Fruit fly (Drosophila melanogaster) whole organism, pupa: ENCODE data around the gene Sptz.

ENCODE experiments used
- CG10348 ChIP-seq: fragments of 200-800 bp; sonication (Bioruptor generic); IDR thresholded peaks from 2 replicates; pipeline ENCODE4 v1.3.6; 2022; ENCODE audit warnings: missing biosample characterization, missing genetic modification characterization
- CG12605 ChIP-seq: fragments of 200-800 bp; sonication (Bioruptor generic); IDR thresholded peaks from 2 replicates; pipeline ENCODE4 v1.3.6; 2022; ENCODE audit warnings: missing biosample characterization, missing genetic modification characterization
- CG13204 ChIP-seq: fragments of 200-800 bp; sonication (Bioruptor generic); optimal IDR thresholded peaks from 2 replicates; lab custom pipeline; 2018; ENCODE audit warnings: missing biosample characterization, mild to moderate bottlenecking, missing genetic modification characterization, moderate library complexity
- CG14655 ChIP-seq: fragments of 200-800 bp; sonication (Bioruptor generic); optimal IDR thresholded peaks from 3 replicates; lab custom pipeline; 2017; ENCODE audit warnings: mild to moderate bottlenecking, missing biosample characterization, missing genetic modification reagents, missing genetic modification characterization
- CG15710 ChIP-seq: fragments of 200-800 bp; sonication (Bioruptor generic); optimal IDR thresholded peaks from 2 replicates; lab custom pipeline; 2018; ENCODE audit warnings: missing biosample characterization, mild to moderate bottlenecking, missing genetic modification characterization, moderate library complexity
- CG17806 ChIP-seq: fragments of 200-800 bp; sonication (Bioruptor generic); optimal IDR thresholded peaks from 2 replicates; lab custom pipeline; 2018; ENCODE audit warnings: missing biosample characterization, mild to moderate bottlenecking, missing genetic modification characterization, moderate library complexity
- CG32121 ChIP-seq: fragments of 200-800 bp; sonication (Bioruptor generic); IDR thresholded peaks from 2 replicates; pipeline ENCODE4 v1.3.6; 2022; ENCODE audit warnings: missing biosample characterization, missing genetic modification characterization
- CG34367 ChIP-seq: fragments of 200-800 bp; sonication (Bioruptor generic); optimal IDR thresholded peaks from 2 replicates; lab custom pipeline; 2018; ENCODE audit warnings: missing biosample characterization, mild to moderate bottlenecking, missing genetic modification characterization
- CG4496 ChIP-seq: fragments of 200-800 bp; sonication (Bioruptor generic); IDR thresholded peaks from 3 replicates; pipeline ENCODE4 v1.3.6; 2022; ENCODE audit warnings: missing biosample characterization, missing genetic modification characterization
- CG8159 ChIP-seq: fragments of 200-800 bp; sonication (Bioruptor generic); optimal IDR thresholded peaks from 3 replicates; lab custom pipeline; 2018; ENCODE audit warnings: missing biosample characterization, mild to moderate bottlenecking, missing genetic modification characterization, moderate library complexity
- CG8301 ChIP-seq: fragments of 200-800 bp; sonication (Bioruptor generic); optimal IDR thresholded peaks from 2 replicates; lab custom pipeline; 2018; ENCODE audit warnings: missing biosample characterization, mild to moderate bottlenecking, missing genetic modification characterization
- CG9948 ChIP-seq: fragments of 200-800 bp; sonication (Bioruptor generic); optimal IDR thresholded peaks from 2 replicates; lab custom pipeline; 2018; ENCODE audit warnings: missing biosample characterization, mild to moderate bottlenecking, missing genetic modification characterization, moderate library complexity
- D1 ChIP-seq: fragments of 200-800 bp; sonication (Bioruptor generic); optimal IDR thresholded peaks from 2 replicates; lab custom pipeline; 2018; ENCODE audit warnings: missing biosample characterization, mild to moderate bottlenecking, missing genetic modification characterization, moderate library complexity
- EcR ChIP-seq: fragments of 200-800 bp; sonication (Bioruptor generic); optimal IDR thresholded peaks from 3 replicates; lab custom pipeline; 2019; ENCODE audit warnings: missing biosample characterization, missing genetic modification characterization, mild to moderate bottlenecking, moderate library complexity, missing genetic modification reagents
- Ets98B ChIP-seq: fragments of 200-800 bp; sonication (Bioruptor generic); IDR thresholded peaks from 2 replicates; pipeline ENCODE4 v1.3.6; 2022; ENCODE audit warnings: missing biosample characterization, missing genetic modification characterization
- Pif1A ChIP-seq: fragments of 200-800 bp; sonication (Bioruptor generic); optimal IDR thresholded peaks from 3 replicates; lab custom pipeline; 2016; ENCODE audit warnings: missing biosample characterization, missing genetic modification characterization
- Pif1B ChIP-seq: fragments of 200-800 bp; sonication (Bioruptor generic); optimal IDR thresholded peaks from 3 replicates; lab custom pipeline; 2016; ENCODE audit warnings: missing biosample characterization, missing genetic modification characterization
- Snoo ChIP-seq: fragments of 200-800 bp; sonication (Bioruptor generic); optimal IDR thresholded peaks from 3 replicates; lab custom pipeline; 2017; ENCODE audit warnings: missing biosample characterization, mild to moderate bottlenecking, missing genetic modification characterization, inconsistent platforms
- fd96Ca ChIP-seq: fragments of 200-800 bp; sonication (Bioruptor generic); IDR thresholded peaks from 3 replicates; pipeline ENCODE4 v1.3.6; 2022; ENCODE audit warnings: missing biosample characterization, missing genetic modification characterization
- gl ChIP-seq: fragments of 200-800 bp; sonication (Bioruptor generic); optimal IDR thresholded peaks from 2 replicates; lab custom pipeline; 2018; ENCODE audit warnings: missing biosample characterization, mild to moderate bottlenecking, missing genetic modification characterization
- rn ChIP-seq: fragments of 200-800 bp; sonication (Bioruptor generic); IDR thresholded peaks from 2 replicates; pipeline ENCODE4 v1.3.6; 2022; ENCODE audit warnings: missing biosample characterization, missing genetic modification characterization

The Sptz gene

DNA sequence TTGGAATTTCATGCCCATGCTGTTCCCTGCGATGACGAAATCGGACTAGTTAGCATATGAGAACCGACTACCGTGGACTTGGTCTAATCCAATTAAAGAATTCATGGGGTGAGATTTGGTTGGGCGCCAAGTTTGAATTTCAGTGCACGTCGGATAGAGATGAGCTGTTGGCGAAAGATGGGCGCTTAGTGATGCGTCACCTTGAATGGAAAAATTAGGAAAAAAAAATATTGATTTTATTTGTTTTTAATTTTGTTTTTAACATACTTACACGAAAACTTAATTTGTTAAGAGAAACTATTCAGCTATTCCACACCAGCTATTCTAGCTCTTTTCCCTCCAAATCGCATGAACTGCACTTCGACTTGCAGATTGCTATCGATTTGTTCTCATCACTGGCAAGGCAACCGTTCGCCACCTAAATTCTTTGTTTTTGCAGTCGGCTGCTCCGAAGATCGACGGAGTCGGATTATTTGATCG lies at the start of gene Sptz, which contains the start of gene ninaG:
Gene Sptz, plus strand, starts transcription at position 450 of the 480 bp plus-strand sequence.
Gene ninaG, minus strand, starts transcription at position 51 of the 480 bp plus-strand sequence.
- TF ChIP-seq CG34367 (tag; lab: Kevin White, UChicago), result peak; percentile 85
- TF ChIP-seq rn, result peak; percentile 92
- TF ChIP-seq CG13204 (GFP tag; lab: Kevin White, UChicago), result no peak
- TF ChIP-seq CG10348 (GFP tag; lab: Robert Waterston, UW), result peak; percentile 89
- TF ChIP-seq CG17806, result peak; percentile 85
- peak; percentile 91 for TF ChIP-seq Ets98B
- TF ChIP-seq D1, result no peak
- TF ChIP-seq fd96Ca, result peak; percentile 98
- peak; percentile 79 for TF ChIP-seq CG12605 (GFP tag; lab: Robert Waterston, UW)
- TF ChIP-seq gl (tag; lab: Kevin White, UChicago), result peak; percentile 64
- TF ChIP-seq CG9948, result peak; percentile 85
- TF ChIP-seq EcR (GFP tag; lab: Kevin White, UChicago), result no peak
- TF ChIP-seq CG8159, result peak; percentile 88
- TF ChIP-seq CG14655, result no peak
- TF ChIP-seq CG15710, result peak; percentile 88
- no peak for TF ChIP-seq Pif1B
- TF ChIP-seq CG4496 (GFP tag; lab: Robert Waterston, UW), result peak; percentile 93
- TF ChIP-seq Pif1A (GFP tag; lab: Kevin White, UChicago), result no peak
- TF ChIP-seq Snoo (tag; lab: Kevin White, UChicago), result peak; percentile 90
- peak; percentile 94 for TF ChIP-seq CG32121 (GFP tag; lab: Robert Waterston, UW)
- TF ChIP-seq CG8301 (tag; lab: Kevin White, UChicago), result no peak

DNA sequence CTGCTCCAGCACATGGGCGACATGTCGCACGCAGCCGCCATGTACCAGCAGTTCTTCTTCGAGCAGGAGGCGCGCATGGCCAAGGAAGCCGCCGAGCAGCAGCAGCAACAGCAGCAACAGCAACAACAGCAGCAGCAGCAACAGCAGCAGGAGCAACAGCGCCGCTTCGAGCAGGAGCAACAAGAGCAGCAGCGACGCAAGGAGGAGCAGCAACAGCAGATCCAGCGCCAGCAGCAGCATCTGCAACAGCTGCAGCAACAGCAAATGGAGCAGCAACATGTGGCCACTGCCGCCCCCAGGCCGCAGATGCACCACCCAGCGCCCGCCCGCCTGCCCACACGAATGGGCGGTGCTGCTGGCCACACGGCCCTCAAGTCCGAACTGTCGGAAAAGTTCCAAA lies 46.8 kb upstream of the Sptz start:
- no peak for TF ChIP-seq CG4496 (GFP tag; lab: Robert Waterston, UW)
- no peak for TF ChIP-seq CG15710
- no peak for TF ChIP-seq CG34367 (tag; lab: Kevin White, UChicago)
- no peak for TF ChIP-seq CG8301 (tag; lab: Kevin White, UChicago)
- TF ChIP-seq CG13204 (GFP tag; lab: Kevin White, UChicago), result no peak
- no peak for TF ChIP-seq CG10348 (GFP tag; lab: Robert Waterston, UW)

DNA sequence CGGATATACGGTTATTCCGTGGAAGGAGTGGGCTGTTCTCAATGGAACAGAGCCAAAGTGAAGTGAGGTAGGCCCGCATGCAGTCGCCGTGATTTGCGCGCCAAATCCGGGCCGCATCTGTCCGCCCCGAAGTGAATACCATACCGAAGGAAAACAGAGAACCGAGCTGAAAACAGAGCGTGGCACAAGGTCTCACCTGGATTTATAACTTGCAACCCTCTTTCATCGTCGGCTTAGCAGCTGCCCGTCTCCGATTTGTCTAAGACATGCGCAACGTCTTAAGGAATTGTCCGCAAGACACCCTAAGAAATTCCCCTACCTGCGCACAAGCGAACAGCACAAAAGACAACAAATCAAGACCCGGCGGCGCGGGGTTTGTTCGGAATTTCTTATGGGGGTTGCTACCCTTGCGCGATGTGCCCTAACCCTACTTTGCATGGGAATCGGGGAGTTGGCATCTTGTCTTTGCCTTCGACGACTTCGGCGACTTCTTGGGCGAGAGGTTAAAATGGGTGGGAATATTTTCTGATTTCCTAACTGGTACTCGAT lies 43.3 kb upstream of the Sptz start:
- TF ChIP-seq CG14655 (no peak), rn (no peak), CG8159 (no peak), CG4496 (GFP tag; lab: Robert Waterston, UW) (no peak), D1 (no peak), gl (tag; lab: Kevin White, UChicago) (no peak)

DNA sequence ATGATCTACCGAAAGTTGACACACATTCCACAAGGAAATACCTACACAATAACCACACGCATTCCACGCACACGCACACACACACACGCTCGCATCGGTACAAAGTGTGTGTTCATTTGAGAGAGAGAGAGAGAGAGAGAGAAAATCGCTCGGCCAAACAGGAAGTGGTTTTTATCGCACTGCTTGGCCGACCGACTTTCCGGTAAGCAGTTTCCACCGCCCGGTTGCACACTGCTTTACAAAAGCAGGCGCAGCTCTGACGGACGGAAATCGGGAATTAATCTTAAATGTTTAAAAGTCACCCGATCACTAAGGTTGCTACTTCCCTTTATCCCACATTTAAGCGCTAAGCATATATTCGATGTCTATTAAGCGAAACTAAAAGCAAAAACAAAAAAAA lies 29.1 kb upstream of the Sptz start:
- TF ChIP-seq CG9948 (no peak), CG4496 (GFP tag; lab: Robert Waterston, UW) (no peak), CG14655 (no peak), CG13204 (GFP tag; lab: Kevin White, UChicago) (no peak), CG8159 (no peak), Pif1A (GFP tag; lab: Kevin White, UChicago) (no peak), gl (tag; lab: Kevin White, UChicago) (no peak), rn (no peak), CG15710 (no peak), fd96Ca (no peak), Snoo (tag; lab: Kevin White, UChicago) (no peak), CG32121 (GFP tag; lab: Robert Waterston, UW) (no peak), CG12605 (GFP tag; lab: Robert Waterston, UW) (no peak)
- TF ChIP-seq, all 21 proteins: peak for 0

DNA sequence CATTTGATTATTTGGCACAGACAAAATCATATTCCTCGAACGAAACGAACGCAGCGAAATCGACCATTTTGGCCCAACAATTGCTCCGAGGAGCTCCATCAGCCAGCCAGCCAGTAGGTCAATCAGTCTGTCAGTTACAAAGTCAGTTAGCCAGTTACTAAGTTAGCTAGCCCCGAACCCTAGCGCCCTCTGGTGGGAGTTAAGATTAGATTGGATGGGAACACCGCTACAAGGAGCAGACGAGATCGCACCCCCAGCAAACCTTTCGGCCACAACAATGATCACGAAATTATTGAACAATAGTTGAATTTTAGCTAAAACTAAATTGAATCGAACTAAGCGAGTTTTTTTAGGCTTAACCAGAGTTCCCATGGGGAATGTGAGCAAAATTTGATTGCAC lies 28.0 kb upstream of the Sptz start:
- TF ChIP-seq CG13204 (GFP tag; lab: Kevin White, UChicago) (no peak), CG34367 (tag; lab: Kevin White, UChicago) (no peak), Pif1B (no peak), fd96Ca (no peak), Snoo (tag; lab: Kevin White, UChicago) (no peak), EcR (GFP tag; lab: Kevin White, UChicago) (no peak)

DNA sequence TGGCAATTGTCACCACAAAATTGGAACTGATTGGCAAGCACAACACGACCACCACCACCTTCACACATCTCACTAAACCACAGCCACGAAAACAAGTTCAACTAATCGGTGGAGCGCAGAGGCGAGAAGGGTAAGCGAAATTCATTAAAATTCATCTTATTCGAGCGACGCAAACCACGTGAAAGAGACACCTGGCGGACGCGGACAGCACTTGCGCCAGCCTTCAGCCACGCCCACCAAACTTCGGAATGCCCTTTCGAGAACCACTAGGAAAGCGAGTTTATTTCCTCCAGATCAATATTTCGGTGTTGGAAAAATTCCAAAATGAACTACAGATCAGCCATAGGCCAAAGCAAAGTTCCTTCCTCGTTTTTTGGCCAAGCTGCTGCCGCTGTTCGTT lies 26.4 kb upstream of the Sptz start:
- no peak for TF ChIP-seq gl (tag; lab: Kevin White, UChicago)
- no peak for TF ChIP-seq CG8159
- no peak for TF ChIP-seq CG8301 (tag; lab: Kevin White, UChicago)
- no peak for TF ChIP-seq Pif1A (GFP tag; lab: Kevin White, UChicago)
- no peak for TF ChIP-seq rn
- TF ChIP-seq Ets98B, result no peak
- no peak for TF ChIP-seq Pif1B
- TF ChIP-seq CG9948, result no peak
- TF ChIP-seq CG17806, result no peak
- TF ChIP-seq D1, result no peak
- TF ChIP-seq CG34367 (tag; lab: Kevin White, UChicago), result no peak
- TF ChIP-seq CG32121 (GFP tag; lab: Robert Waterston, UW), result no peak
- no peak for TF ChIP-seq CG14655
- no peak for TF ChIP-seq Snoo (tag; lab: Kevin White, UChicago)
- TF ChIP-seq CG13204 (GFP tag; lab: Kevin White, UChicago), result no peak
- TF ChIP-seq CG10348 (GFP tag; lab: Robert Waterston, UW), result no peak
- TF ChIP-seq EcR (GFP tag; lab: Kevin White, UChicago), result no peak
- no peak for TF ChIP-seq CG15710

DNA sequence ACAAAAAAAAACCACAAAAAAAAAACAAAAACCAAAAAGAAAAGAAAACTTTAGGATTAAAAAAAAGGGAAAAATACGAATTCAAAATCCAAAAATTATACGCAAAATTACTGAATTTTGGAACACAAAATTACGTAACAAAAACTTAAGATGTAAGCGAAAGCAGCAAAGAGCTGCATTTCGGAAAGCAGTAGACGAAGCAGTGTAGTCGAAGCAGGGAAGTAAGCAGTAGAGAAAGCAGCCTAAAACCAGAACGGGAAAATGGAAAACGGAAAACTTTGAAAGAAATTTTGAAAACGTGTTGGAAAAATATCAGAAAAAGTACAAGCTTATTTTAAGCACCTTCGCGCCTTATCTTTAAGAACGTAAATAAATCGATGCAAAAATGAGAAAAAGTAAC lies 19.0 kb upstream of the Sptz start:
- TF ChIP-seq CG4496 (GFP tag; lab: Robert Waterston, UW) (no peak), Pif1B (no peak), rn (no peak)
